Worm (Caenorhabditis elegans) whole organism, late embryonic: ENCODE results near the gene srt-69.

Experiments
- ama-1 ChIP-seq: fragments of 150-350 bp; optimal IDR thresholded peaks from 2 replicates; lab custom pipeline; 2014
- ceh-22 ChIP-seq: sonication (generic microtip); optimal IDR thresholded peaks from 2 replicates; lab custom pipeline; 2017; ENCODE audit warnings: missing biosample characterization, missing genetic modification characterization
- ceh-30 ChIP-seq: fragments of 150-350 bp; optimal IDR thresholded peaks from 2 replicates; lab custom pipeline; 2014; ENCODE audit warnings: missing biosample characterization, missing genetic modification characterization
- ceh-9 ChIP-seq: sonication (generic microtip); optimal IDR thresholded peaks from 2 replicates; lab custom pipeline; 2016; ENCODE audit warnings: mild to moderate bottlenecking, missing genetic modification characterization, inconsistent platforms, missing compliant biosample characterization
- elt-4 ChIP-seq: sonication (generic microtip); optimal IDR thresholded peaks from 2 replicates; lab custom pipeline; 2016; ENCODE audit warnings: missing genetic modification characterization, missing compliant biosample characterization
- fkh-10 ChIP-seq: fragments of 150-350 bp; optimal IDR thresholded peaks from 2 replicates; lab custom pipeline; 2014; ENCODE audit warnings: missing biosample characterization, missing genetic modification reagents, missing genetic modification characterization
- gmeb-2 ChIP-seq: sonication (generic microtip); optimal IDR thresholded peaks from 2 replicates; lab custom pipeline; 2016; ENCODE audit warnings: missing genetic modification characterization, inconsistent platforms, missing compliant biosample characterization
- pqm-1 ChIP-seq: sonication (generic microtip); optimal IDR thresholded peaks from 2 replicates; lab custom pipeline; 2016; ENCODE audit warnings: missing genetic modification characterization, missing compliant biosample characterization
- rnt-1 ChIP-seq: sonication (generic microtip); optimal IDR thresholded peaks from 2 replicates; lab custom pipeline; 2016; ENCODE audit warnings: missing genetic modification characterization, missing compliant biosample characterization
- unc-3 ChIP-seq, 2 experiments: fragments of 200-800 bp in 1 of 2; sonication (Bioruptor generic) in 1 of 2; sonication (generic microtip) in 1 of 2; conservative IDR thresholded peaks in 1 of 2; optimal IDR thresholded peaks in 1 of 2; 2 replicates each; pipeline versions ENCODE4 v1.3.6 to Lab custom; 2016 to 2022; ENCODE audit warnings: missing compliant biosample characterization in 2 of 2, missing genetic modification characterization in 2 of 2, missing genetic modification reagents in 1 of 2
- unc-55 ChIP-seq: sonication (generic microtip); optimal IDR thresholded peaks from 2 replicates; lab custom pipeline; 2017; ENCODE audit warnings: missing biosample characterization, missing genetic modification reagents, missing genetic modification characterization
- ztf-16 ChIP-seq: sonication (generic microtip); optimal IDR thresholded peaks from 2 replicates; lab custom pipeline; 2017; ENCODE audit warnings: missing genetic modification characterization, missing compliant biosample characterization

DNA sequence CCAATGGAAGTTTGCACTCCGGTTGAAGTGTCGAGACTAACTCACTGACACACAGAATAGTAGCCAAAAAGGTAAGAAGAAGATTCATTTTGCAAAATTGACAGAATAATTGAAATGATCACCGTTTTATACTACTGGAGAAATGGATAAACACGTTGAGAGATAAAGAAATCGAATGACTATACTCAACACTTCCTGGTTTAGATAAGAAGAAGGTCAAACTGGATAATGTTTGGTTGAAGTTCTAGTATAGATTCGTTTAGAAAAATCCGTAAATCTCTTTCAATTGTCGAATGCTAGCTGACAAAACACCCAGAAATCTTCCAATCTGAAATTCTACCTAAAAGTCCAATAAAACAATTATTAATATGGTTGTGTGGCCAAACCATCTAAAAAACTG is 21.8 kb upstream of the srt-69 start, which contains the start of gene Y49G5A.1:
- TF ChIP-seq pqm-1 (no peak), ztf-16 (tag; lab: Kevin White, UChicago) (no peak), elt-4 (tag; lab: Kevin White, UChicago) (no peak), ama-1 (lab: Kevin White, UChicago) (no peak), gmeb-2 (tag; lab: Kevin White, UChicago) (no peak), ceh-9 (tag; lab: Kevin White, UChicago) (no peak), rnt-1 (tag; lab: Kevin White, UChicago) (no peak), ceh-30 (tag; lab: Kevin White, UChicago) (no peak), ceh-22 (no peak), unc-55 (GFP tag; lab: Kevin White, UChicago) (no peak), fkh-10 (GFP tag; lab: Kevin White, UChicago) (no peak), unc-3 (GFP tag; conservative IDR thresholded peaks at IDR 0.05; lab: Robert Waterston, UW) (no peak), unc-3 (tag; optimal IDR thresholded peaks at IDR 0.05; lab: Kevin White, UChicago) (no peak)
